Worm (Caenorhabditis elegans) whole organism, early embryonic: ENCODE measurements around the gene Y69A2AR.46.

Experiments used
- ama-1 ChIP-seq: fragments of 150-350 bp; optimal IDR thresholded peaks from 2 replicates; lab custom pipeline; 2014
- ceh-13 ChIP-seq: fragments of 200-800 bp; sonication (Bioruptor generic); optimal IDR thresholded peaks from 2 replicates; lab custom pipeline; 2018; ENCODE audit warnings: mild to moderate bottlenecking, missing genetic modification characterization, missing compliant biosample characterization
- ceh-36 ChIP-seq: sonication (generic microtip); optimal IDR thresholded peaks from 2 replicates; lab custom pipeline; 2016; ENCODE audit warnings: missing genetic modification characterization, inconsistent platforms, missing compliant biosample characterization
- ets-7 ChIP-seq: sonication (generic microtip); optimal IDR thresholded peaks from 2 replicates; lab custom pipeline; 2016; ENCODE audit warnings: missing genotype, missing genetic modification characterization, missing compliant biosample characterization
- tra-4 ChIP-seq: sonication (generic microtip); optimal IDR thresholded peaks from 2 replicates; lab custom pipeline; 2017; ENCODE audit warnings: missing genetic modification characterization, missing compliant biosample characterization

- TF ChIP-seq ets-7 (tag; lab: Kevin White, UChicago): no peak
- TF ChIP-seq ceh-13: no peak
- TF ChIP-seq ama-1 (lab: Kevin White, UChicago): no peak
- TF ChIP-seq tra-4: no peak
- TF ChIP-seq ceh-36 (tag; lab: Kevin White, UChicago): no peak
These were observed 8.6 kb upstream of the Y69A2AR.46 start for ce11 chrIV:2552855-2553254.
